Fruit fly (Drosophila melanogaster): Measurements from ENCODE around the gene Oseg4.

Gene Oseg4

DNA sequence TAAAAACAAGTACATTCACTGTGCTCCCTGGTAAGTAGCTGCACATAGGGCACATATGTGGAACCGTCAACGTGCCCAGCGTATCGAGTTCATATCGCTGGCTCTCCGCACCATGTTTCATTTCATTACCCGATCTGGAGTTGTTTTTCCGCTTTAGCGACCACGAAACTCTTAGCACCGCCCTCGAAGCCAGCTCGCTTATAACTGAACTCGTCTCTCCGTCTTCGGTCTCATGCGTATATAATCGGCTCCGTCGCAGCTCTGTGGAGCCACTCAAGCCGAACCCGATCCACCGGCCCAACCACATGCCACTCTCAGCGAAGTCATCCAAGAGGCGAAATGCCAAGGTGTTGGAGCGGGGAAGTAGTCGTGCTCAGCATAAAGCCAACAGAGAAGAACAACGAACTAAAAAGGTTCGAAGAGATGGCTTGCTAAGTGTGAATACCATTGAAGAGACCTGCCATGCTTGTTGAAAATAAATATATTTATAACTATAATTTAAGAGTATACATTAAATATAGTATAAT, 20.0 kb upstream of the Oseg4 start, which contains the start of gene Cht2 (continued):
- TF ChIP-seq chinmo (GFP tag; IDR thresholded peaks at IDR 0.05; ENCODE audit: partially characterized antibody) (peak; percentile 76; the same call in 1 of the 4 replicates), z (GFP tag; IDR thresholded peaks at IDR 0.05) (peak; percentile 86), Jarid2 (GFP tag; optimal IDR thresholded peaks at IDR 0.05) (peak; percentile 73), sna (GFP tag; IDR thresholded peaks at IDR 0.05; ENCODE audit: partially characterized antibody) (peak; percentile 27; the same call in 1 of the 2 replicates), kah (GFP tag; optimal IDR thresholded peaks at IDR 0.05) (no peak), Med (GFP tag) (peak; percentile 76), CG12769 (tag; optimal IDR thresholded peaks at IDR 0.05) (peak; percentile 70), fd64A (GFP tag; optimal IDR thresholded peaks at IDR 0.05) (no peak), zen2 (GFP tag; IDR thresholded peaks at IDR 0.05; ENCODE audit: partially characterized antibody) (0 out of 3 replicates have a peak, but pooled peaks have one; percentile 38), Sox102F (GFP tag; optimal IDR thresholded peaks at IDR 0.05) (no peak), CG11398 (GFP tag; optimal IDR thresholded peaks at IDR 0.05) (no peak), YL-1 (GFP tag; optimal IDR thresholded peaks at IDR 0.05) (no peak), ci (GFP tag; IDR thresholded peaks at IDR 0.05) (peak; percentile 58; the same call in 1 of the 3 replicates), CG8359 (GFP tag; optimal IDR thresholded peaks at IDR 0.05; ENCODE audit: borderline replicate concordance) (no peak), croc (GFP tag; conservative IDR thresholded peaks at IDR 0.05) (no peak), sim (GFP tag; IDR thresholded peaks at IDR 0.05) (no peak), Adf1 (GFP tag; IDR thresholded peaks at IDR 0.05) (peak; percentile 33; the same call in 1 of the 2 replicates), CG10543 (GFP tag; optimal IDR thresholded peaks at IDR 0.05) (peak; percentile 73), CG3163 (GFP tag; optimal IDR thresholded peaks at IDR 0.05) (peak; percentile 82), HLH3B (GFP tag; IDR thresholded peaks at IDR 0.05) (no peak), Drgx (GFP tag; IDR thresholded peaks at IDR 0.05) (peak; percentile 42; the same call in 1 of the 2 replicates), Hr51 (GFP tag; optimal IDR thresholded peaks at IDR 0.05) (no peak), Nf-YB (GFP tag; optimal IDR thresholded peaks at IDR 0.05) (peak; percentile 1), inv (GFP tag; IDR thresholded peaks at IDR 0.05; ENCODE audit: partially characterized antibody) (no peak), unc-4 (GFP tag; IDR thresholded peaks at IDR 0.05; ENCODE audit: partially characterized antibody) (peak; percentile 21; the same call in 1 of the 2 replicates), CG12391 (tag; optimal IDR thresholded peaks at IDR 0.05) (no peak), Rfx (GFP tag; IDR thresholded peaks at IDR 0.05) (peak; percentile 28; the same call in 1 of the 2 replicates), CG4707 (GFP tag; optimal IDR thresholded peaks at IDR 0.05) (no peak), CG31224 (GFP tag; IDR thresholded peaks at IDR 0.05) (0 out of 2 replicates have a peak, but pooled peaks have one; percentile 12), CG4617 (GFP tag; optimal IDR thresholded peaks at IDR 0.05; ENCODE audit: borderline replicate concordance) (no peak), hb (GFP tag; IDR thresholded peaks at IDR 0.05; ENCODE audit: partially characterized antibody) (no peak), fd3F (GFP tag; optimal IDR thresholded peaks at IDR 0.05) (no peak), HHEX (GFP tag; optimal IDR thresholded peaks at IDR 0.05) (no peak), Dref (GFP tag; IDR thresholded peaks at IDR 0.05) (0 out of 2 replicates have a peak, but pooled peaks have one; percentile 7), CG18476 (GFP tag; optimal IDR thresholded peaks at IDR 0.05) (peak; percentile 34), org-1 (GFP tag; optimal IDR thresholded peaks at IDR 0.05) (no peak), CG18619 (GFP tag; optimal IDR thresholded peaks at IDR 0.05) (no peak), CG17912 (GFP tag; optimal IDR thresholded peaks at IDR 0.05) (no peak), nom (GFP tag; optimal IDR thresholded peaks at IDR 0.05) (peak; percentile 52), CG1602 (GFP tag; optimal IDR thresholded peaks at IDR 0.05) (no peak), CG5180 (GFP tag; optimal IDR thresholded peaks at IDR 0.05) (peak; percentile 81), pros (GFP tag; optimal IDR thresholded peaks at IDR 0.05) (peak; percentile 91), CG16779 (GFP tag; IDR thresholded peaks at IDR 0.05) (0 out of 2 replicates have a peak, but pooled peaks have one; percentile 11), chm (GFP tag; IDR thresholded peaks at IDR 0.05) (0 out of 2 replicates have a peak, but pooled peaks have one; percentile 12), Kr (GFP tag; optimal IDR thresholded peaks at IDR 0.05) (no peak), zen (tag; optimal IDR thresholded peaks at IDR 0.05) (no peak), D19B (GFP tag; optimal IDR thresholded peaks at IDR 0.05) (no peak), CG15269 (tag; optimal IDR thresholded peaks at IDR 0.05) (peak; percentile 49)
